Fruit fly (Drosophila melanogaster) whole organism, embryonic: ENCODE data around the gene Pez.
A peak's percentile ranks its signal among the peaks of the same experiment; 100 is the strongest.

Experiments
- Adf1 ChIP-seq: fragments of 200-800 bp; sonication (Bioruptor generic); IDR thresholded peaks from 2 replicates; pipeline ENCODE4 v1.3.6; 2022; ENCODE audit warnings: missing biosample characterization, missing genetic modification characterization
- CG11093 ChIP-seq: fragments of 200-800 bp; sonication (Bioruptor generic); IDR thresholded peaks from 3 replicates; pipeline ENCODE4 v1.3.6; 2022; ENCODE audit warnings: missing biosample characterization, missing genetic modification characterization
- CG11504 ChIP-seq: fragments of 200-800 bp; sonication (Bioruptor generic); optimal IDR thresholded peaks from 3 replicates; lab custom pipeline; 2019; ENCODE audit warnings: missing biosample characterization, mild to moderate bottlenecking, missing genetic modification characterization, moderate library complexity
- CG12219 ChIP-seq: fragments of 200-800 bp; sonication (Bioruptor generic); optimal IDR thresholded peaks from 3 replicates; lab custom pipeline; 2018; ENCODE audit warnings: missing biosample characterization, mild to moderate bottlenecking, missing genetic modification characterization
- CG15696 ChIP-seq: fragments of 200-800 bp; sonication (Bioruptor generic); optimal IDR thresholded peaks from 2 replicates; lab custom pipeline; 2019; ENCODE audit warnings: missing biosample characterization, mild to moderate bottlenecking, missing genetic modification characterization, moderate library complexity
- CG1832 ChIP-seq: fragments of 200-800 bp; sonication (Bioruptor generic); optimal IDR thresholded peaks from 2 replicates; lab custom pipeline; 2017; ENCODE audit warnings: missing biosample characterization, mild to moderate bottlenecking, missing genetic modification characterization, inconsistent platforms
- CG2116 ChIP-seq: fragments of 200-800 bp; sonication (Bioruptor generic); optimal IDR thresholded peaks from 3 replicates; lab custom pipeline; 2018; ENCODE audit warnings: missing biosample characterization, mild to moderate bottlenecking, missing genetic modification characterization
- CG2678 ChIP-seq: fragments of 200-800 bp; sonication (Bioruptor generic); optimal IDR thresholded peaks from 3 replicates; lab custom pipeline; 2019; ENCODE audit warnings: missing biosample characterization, mild to moderate bottlenecking, missing genetic modification characterization, moderate library complexity
- CG31441 ChIP-seq: fragments of 200-800 bp; sonication (Bioruptor generic); IDR thresholded peaks from 2 replicates; pipeline ENCODE4 v1.3.6; 2022; ENCODE audit warnings: missing biosample characterization, missing genetic modification characterization
- CG33213 ChIP-seq: fragments of 200-800 bp; sonication (Bioruptor generic); optimal IDR thresholded peaks from 3 replicates; lab custom pipeline; 2016; ENCODE audit warnings: missing biosample characterization, missing genetic modification characterization
- CG6254 ChIP-seq: fragments of 200-800 bp; sonication (Bioruptor generic); optimal IDR thresholded peaks from 3 replicates; lab custom pipeline; 2017; ENCODE audit warnings: mild to moderate bottlenecking, missing biosample characterization, missing genetic modification reagents, missing genetic modification characterization
- Ets65A ChIP-seq: fragments of 200-800 bp; sonication (Bioruptor generic); peaks from one replicate; lab custom pipeline; 2016; ENCODE audit warnings: missing biosample characterization, missing genetic modification characterization
- HmgD ChIP-seq: fragments of 200-800 bp; sonication (Bioruptor generic); optimal IDR thresholded peaks from 3 replicates; lab custom pipeline; 2016; ENCODE audit warnings: missing biosample characterization, missing genetic modification characterization
- Hmr ChIP-seq: fragments of 200-800 bp; sonication (Bioruptor generic); optimal IDR thresholded peaks from 3 replicates; lab custom pipeline; 2017; ENCODE audit warnings: mild to moderate bottlenecking, missing biosample characterization, missing genetic modification reagents, missing genetic modification characterization
- Lim3 ChIP-seq: fragments of 200-800 bp; sonication (Bioruptor generic); IDR thresholded peaks from 2 replicates; pipeline ENCODE4 v1.3.6; 2022; ENCODE audit warnings: missing biosample characterization, missing genetic modification characterization
- NfI ChIP-seq: fragments of 200-800 bp; sonication (Bioruptor generic); optimal IDR thresholded peaks from 3 replicates; lab custom pipeline; 2018; ENCODE audit warnings: missing biosample characterization, mild to moderate bottlenecking, missing genetic modification characterization, moderate library complexity
- Oli ChIP-seq: fragments of 200-800 bp; sonication (Bioruptor generic); optimal IDR thresholded peaks from 2 replicates; lab custom pipeline; 2018; ENCODE audit warnings: missing biosample characterization, mild to moderate bottlenecking, missing genetic modification characterization, moderate library complexity
- Sox100B ChIP-seq: fragments of 200-800 bp; sonication (Bioruptor generic); optimal IDR thresholded peaks from 3 replicates; lab custom pipeline; 2018; ENCODE audit warnings: missing biosample characterization, mild to moderate bottlenecking, missing genetic modification characterization
- Taf1 ChIP-seq: fragments of 200-800 bp; sonication (Bioruptor generic); IDR thresholded peaks from 2 replicates; pipeline ENCODE4 v1.3.6; 2022; ENCODE audit warnings: missing biosample characterization, missing genetic modification characterization
- salm ChIP-seq: fragments of 200-800 bp; sonication (Bioruptor generic); optimal IDR thresholded peaks from 2 replicates; lab custom pipeline; 2018; ENCODE audit warnings: missing biosample characterization, mild to moderate bottlenecking, missing genetic modification characterization
- sens-2 ChIP-seq: fragments of 200-800 bp; sonication (Bioruptor generic); IDR thresholded peaks from 2 replicates; pipeline ENCODE4 v1.3.6; 2022; ENCODE audit warnings: missing biosample characterization, missing genetic modification characterization

The Pez gene

dm6 chr2L:6283376-6283775 lies 55.1 kb downstream of the Pez start (continued):
- TF ChIP-seq CG12219 (peak; percentile 40), CG33213 (GFP tag; lab: Kevin White, UChicago) (peak; percentile 17), Hmr (no peak), CG15696 (tag; lab: Kevin White, UChicago) (peak; percentile 56), salm (tag; lab: Kevin White, UChicago) (peak; percentile 43), NfI (GFP tag; lab: Kevin White, UChicago) (no peak), CG1832 (no peak), Lim3 (GFP tag; lab: Robert Waterston, UW) (no peak), Sox100B (GFP tag; lab: Kevin White, UChicago) (peak; percentile 61), Taf1 (GFP tag; lab: Robert Waterston, UW) (no peak), CG2116 (GFP tag; lab: Kevin White, UChicago) (peak; percentile 7), CG6254 (peak; percentile 49), Ets65A (GFP tag; lab: Kevin White, UChicago) (peak; percentile 39), sens-2 (GFP tag; lab: Robert Waterston, UW) (no peak), CG31441 (GFP tag; lab: Robert Waterston, UW) (peak; percentile 62), CG11504 (tag; lab: Kevin White, UChicago) (peak; percentile 32), HmgD (no peak), Adf1 (GFP tag; lab: Robert Waterston, UW) (no peak), Oli (no peak), CG11093 (no peak), CG2678 (peak; percentile 63)
